Worm (Caenorhabditis elegans) whole organism, dauer: ENCODE results near the gene F22E5.2.
"Not testable (repeated sequence)": the region's sequence is repeated elsewhere in the genome, so short reads cannot be mapped to it uniquely, and the experiment has no call there.

Source experiments
- unc-62 ChIP-seq: sonication (generic microtip); optimal IDR thresholded peaks from 2 replicates; lab custom pipeline; 2017; ENCODE audit warnings: missing biosample characterization, missing genetic modification reagents, missing genetic modification characterization

The F22E5.2 gene

DNA sequence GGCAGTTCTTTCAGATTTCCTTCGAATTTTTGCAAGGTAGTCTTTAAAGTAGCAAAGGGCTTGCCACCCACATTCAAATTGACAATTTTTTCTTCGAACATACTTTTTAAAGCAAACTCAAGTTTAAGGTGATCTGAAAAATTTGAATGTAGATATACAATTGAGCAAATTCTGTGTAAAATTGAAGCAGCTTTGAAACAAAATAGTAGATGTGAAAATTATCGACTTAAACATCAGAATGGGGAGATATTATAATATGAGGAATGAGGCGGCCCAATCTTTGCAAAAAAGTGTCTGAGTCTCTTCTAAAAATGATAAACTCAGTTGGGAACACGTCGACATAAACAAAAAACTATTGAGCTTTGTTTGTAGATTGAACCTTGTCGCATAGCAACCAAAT, 20.7 kb upstream of the F22E5.2 start, which contains the start of gene F22E5.11:
Gene F22E5.11 (minus strand): TSS at position 101 of the 400 bp plus-strand sequence.
- TF ChIP-seq unc-62 (GFP tag; lab: Kevin White, UChicago) = no peak

DNA sequence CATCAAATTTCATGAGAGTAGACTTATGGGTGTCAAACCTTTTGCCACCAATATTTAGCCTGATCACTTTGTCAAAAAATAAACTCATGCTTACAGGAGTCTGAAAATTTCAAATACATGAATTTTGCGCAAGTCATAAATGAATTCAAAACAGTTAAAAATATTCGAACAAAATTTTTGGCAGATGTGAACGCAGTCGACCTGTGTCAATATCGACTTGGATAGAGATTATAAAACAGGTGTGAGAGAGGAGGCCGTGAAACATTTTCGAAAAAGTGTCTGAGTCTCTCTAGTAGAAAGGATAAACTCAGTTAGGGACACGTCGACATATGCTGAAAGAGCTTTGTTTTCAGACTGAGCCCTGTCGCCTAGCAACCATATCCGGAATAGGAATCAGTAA, 18.4 kb upstream of the F22E5.2 start, which contains the start of gene F22E5.12:
Gene F22E5.12 (minus strand): TSS at position 101 of the 400 bp plus-strand sequence.
- TF ChIP-seq unc-62 (GFP tag; lab: Kevin White, UChicago) = not testable (repeated sequence)

DNA sequence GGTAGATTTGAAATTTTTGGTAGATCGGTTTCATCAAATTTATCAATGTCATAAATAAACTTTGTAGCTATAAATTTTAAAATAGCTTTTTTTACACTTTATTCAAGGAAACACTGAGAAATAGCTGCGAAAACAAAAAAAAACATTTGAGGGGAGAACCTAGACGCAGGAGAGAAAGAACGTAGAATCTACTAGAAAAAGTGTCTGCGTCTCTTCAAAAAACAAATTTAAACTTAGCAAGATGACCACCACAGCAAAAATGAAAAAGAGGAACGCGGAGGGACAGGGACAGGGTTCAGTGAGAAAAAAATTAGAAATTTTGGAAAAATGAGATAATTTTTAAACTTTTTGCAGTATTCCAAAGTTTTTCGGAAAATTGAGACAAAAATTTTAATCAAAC, 16.2 kb upstream of the F22E5.2 start:
- TF ChIP-seq unc-62 (GFP tag; lab: Kevin White, UChicago) = no peak

DNA sequence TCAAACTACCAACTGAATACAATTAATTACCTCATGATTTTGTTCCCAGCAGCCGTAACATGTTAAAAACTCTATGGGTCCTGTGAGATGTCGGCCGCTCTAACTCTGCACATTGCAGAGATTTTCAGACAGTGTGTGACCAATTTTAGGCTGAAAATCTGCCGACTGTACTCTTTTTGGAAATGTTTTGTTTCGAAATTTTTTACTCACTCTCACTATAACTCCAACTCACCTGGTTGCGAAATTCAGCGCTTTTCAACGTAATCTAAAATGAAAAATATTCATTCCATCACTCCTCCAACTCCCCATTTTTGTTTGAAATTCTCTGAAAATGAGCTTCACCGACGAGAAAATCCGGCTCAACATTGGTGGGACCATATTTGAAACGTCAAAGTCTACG, 15.6 kb upstream of the F22E5.2 start, which contains the start of the genes F22E5.13 and F22E5.6:
Gene F22E5.13 (minus strand): TSS at position 101 of the 400 bp plus-strand sequence.
Gene F22E5.6 (plus strand): TSS at position 297 of the 400 bp plus-strand sequence.
- TF ChIP-seq unc-62 (GFP tag; lab: Kevin White, UChicago) = no peak

DNA sequence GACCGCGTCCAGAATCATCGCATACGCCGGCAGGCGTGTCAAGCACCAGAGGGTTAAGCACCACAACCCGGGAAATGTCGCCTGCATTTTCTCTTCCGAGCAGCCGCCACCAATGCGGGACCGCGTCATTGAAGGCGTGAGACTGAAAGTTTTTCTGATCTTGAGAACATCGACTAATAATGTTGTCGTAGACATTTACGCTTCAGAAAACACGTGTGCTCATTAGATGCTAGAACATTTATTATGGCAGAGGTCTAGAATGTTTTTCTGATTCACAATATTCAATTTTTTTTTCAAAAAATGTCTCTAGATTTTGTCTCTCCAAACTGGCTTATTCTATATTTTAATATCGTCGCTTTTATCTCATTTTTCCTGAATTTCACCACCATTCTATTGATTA, 8.6 kb upstream of the F22E5.2 start, which contains the start of gene sri-47:
Gene sri-47 (plus strand): TSS at position 301 of the 400 bp plus-strand sequence.
- TF ChIP-seq unc-62 (GFP tag; lab: Kevin White, UChicago) = no peak

DNA sequence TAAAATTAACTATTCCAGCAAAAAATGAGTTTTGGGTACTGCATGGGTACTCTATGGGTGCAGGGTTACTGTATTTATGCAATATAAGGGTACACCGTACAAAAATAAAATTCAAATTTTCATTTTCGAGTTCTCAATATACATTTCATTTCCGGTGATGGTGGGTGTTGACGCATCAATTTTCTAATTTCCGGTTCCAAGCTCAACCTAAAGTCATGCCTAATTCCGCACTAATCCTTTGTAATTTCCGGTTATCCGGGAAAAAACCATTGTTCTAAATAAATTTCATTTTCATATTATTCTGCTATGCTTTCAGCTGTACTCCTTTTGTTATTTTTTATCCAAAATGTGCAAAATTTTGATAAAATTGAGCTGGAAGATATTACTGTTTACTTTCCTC, 5.8 kb upstream of the F22E5.2 start, which contains the start of gene gcy-21:
Gene gcy-21 (plus strand): TSS at position 301 of the 400 bp plus-strand sequence.
- no peak for TF ChIP-seq unc-62 (GFP tag; lab: Kevin White, UChicago)

DNA sequence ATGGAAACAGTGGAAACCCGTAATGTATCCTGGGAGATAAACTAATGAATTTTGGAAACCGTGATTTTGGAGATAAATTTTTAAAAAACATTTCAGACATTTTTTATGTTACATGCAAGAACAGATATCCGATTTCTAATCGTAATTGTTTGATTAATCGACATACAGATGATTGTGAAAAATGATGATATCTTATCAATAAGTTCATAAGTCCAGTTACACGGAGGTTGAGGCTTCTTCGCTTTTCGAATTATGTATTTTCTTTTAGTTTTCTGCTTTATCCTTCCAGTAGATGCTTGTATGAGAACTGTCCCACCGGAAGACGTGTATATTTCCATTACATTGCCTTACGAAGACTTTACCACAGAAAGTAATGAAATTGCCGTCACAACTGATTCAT, 425 bp downstream of the F22E5.2 start, which contains the start of gene F22E5.22:
Gene F22E5.22 (plus strand): TSS at position 301 of the 400 bp plus-strand sequence.
- TF ChIP-seq unc-62 (GFP tag; lab: Kevin White, UChicago) = no peak

DNA sequence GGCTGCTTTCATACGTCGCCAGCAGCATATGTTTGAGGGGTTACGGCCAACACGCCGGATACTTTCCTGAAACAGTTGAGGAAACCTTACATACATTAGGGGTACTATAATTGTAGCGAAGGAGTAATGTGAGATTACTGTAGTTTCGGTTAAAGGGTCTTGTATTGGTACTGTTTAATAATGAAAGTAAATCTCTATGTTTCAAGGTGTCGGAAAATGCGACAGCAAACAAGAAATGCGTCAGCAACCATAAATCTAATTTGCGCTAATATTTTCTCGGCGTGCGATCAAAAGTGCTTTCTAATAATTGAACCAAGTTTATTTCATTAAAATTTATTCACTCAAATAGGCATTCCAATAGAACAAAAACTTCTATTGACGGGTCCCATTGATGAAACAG, 7.1 kb downstream of the F22E5.2 start, which contains the start of gene sri-57:
Gene sri-57 (minus strand): TSS at position 101 of the 400 bp plus-strand sequence.
- not testable (repeated sequence) for TF ChIP-seq unc-62 (GFP tag; lab: Kevin White, UChicago)

DNA sequence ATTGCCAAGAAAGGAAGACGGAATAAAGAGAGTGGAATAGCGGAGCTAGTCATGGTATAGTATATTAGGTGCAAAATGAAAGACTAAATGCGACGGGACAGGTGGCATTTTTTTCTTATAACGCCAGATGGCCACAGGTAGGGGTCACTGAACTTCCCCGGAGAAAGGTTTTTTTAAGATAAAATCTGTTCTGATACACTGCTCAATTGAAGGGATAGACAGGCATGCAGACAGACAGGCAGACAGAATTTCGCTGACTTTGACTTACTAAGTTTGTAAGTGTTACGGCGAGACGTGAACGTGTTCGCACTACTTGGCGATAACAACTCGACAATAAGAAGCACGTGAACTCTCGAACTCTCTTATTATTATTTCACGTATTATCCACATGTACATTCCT, 8.4 kb downstream of the F22E5.2 start, which contains the start of the genes F22E5.20 and F22E5.1:
Gene F22E5.20 (minus strand): TSS at position 101 of the 400 bp plus-strand sequence.
Gene F22E5.1 (plus strand): TSS at position 242 of the 400 bp plus-strand sequence.
- not testable (repeated sequence) for TF ChIP-seq unc-62 (GFP tag; lab: Kevin White, UChicago)

DNA sequence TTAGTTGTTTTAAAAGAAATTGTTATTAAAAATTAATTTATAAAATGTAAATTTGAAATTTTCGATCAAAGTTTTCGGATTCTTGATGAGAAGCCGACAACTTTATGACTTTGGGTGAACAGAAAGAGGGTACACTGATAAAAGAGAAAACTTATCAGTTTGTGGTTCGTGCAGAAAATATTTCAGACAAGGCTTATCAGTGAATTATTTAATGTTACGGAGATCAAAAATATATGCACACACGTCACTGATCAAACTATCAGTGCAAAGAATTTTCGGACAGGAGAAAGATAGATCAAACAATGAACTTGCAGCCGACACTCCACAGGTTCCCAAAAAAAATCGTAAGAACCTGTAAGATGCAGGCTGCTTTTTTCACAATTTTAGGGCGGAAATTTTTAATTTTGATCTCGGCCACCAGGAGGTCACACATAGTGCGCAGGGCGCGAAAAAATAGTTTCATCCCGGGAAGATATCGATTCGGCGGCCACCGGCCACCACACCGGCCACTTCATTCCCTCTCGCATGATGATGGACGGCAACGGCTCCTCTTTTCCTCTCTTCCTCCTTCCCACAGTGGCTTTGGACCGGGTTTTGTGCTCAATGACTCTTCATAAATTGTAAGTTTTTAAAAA, 12.5 kb downstream of the F22E5.2 start, which contains the start of gene F22E5.17:
Gene F22E5.17 (plus strand): TSS at position 508 of the 635 bp plus-strand sequence.
- no peak for TF ChIP-seq unc-62 (GFP tag; lab: Kevin White, UChicago)

DNA sequence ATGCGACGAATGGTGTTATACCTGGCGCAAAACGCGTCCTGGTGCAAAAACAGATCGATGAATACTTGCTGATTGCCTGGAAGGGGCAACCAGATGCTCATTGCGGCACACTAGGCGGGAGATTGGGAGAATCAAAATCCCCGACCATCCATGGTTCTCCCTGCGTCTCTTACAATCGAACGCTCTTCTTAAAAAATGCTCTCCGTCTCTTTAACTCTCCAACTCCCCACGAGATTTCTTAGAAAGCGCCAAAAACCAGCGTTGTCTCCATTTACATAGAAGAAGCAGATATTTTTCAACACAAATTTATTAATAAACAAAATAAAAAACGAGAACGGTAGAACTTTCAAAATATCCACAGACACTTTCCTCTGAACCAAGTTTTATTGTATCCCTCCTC, 15.9 kb downstream of the F22E5.2 start, which contains the start of gene F34D6.1:
Gene F34D6.1 (minus strand): TSS at position 101 of the 400 bp plus-strand sequence.
- TF ChIP-seq unc-62 (GFP tag; lab: Kevin White, UChicago) = no peak

DNA sequence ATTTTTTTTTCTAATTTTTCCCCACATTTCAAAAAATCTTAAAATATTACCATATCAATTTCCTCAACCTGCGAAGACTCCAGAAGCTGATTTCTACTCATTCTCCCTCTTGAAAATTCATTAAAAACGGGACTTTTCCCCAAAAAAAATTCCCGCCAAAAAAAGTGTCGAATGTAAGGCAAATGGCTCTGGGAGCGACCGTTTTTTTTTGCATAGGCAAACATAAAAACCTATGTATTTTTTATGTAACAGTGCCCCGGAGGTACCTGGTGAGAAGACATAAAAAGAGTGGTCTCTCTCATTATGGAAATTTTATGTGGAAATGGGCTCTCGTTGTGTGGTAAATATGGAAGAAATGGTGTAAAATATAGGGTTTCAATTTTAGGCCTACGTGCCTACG, 19.0 kb downstream of the F22E5.2 start, which contains the start of gene ceh-87:
Gene ceh-87 (minus strand): TSS at position 101 of the 400 bp plus-strand sequence.
- no peak for TF ChIP-seq unc-62 (GFP tag; lab: Kevin White, UChicago)

DNA sequence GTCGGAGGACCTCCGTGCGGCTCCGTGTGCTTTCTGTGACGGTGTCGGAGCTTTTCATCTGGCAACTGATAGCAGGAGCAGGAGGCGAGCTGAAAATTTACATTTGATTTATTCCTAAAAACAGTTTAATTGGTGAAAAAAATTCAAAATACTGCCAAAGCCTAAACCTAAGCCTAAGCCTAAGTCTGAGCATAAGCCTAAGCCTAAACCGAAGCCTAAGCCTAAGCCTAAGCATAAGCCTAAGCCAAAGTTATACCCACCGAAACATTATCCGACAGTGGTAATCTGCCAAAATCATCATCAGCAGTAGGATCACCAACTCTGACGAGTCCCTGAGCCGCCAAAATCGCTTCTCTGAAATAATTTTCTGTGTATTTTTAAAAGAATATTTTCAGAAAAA, 19.6 kb downstream of the F22E5.2 start:
- no peak for TF ChIP-seq unc-62 (GFP tag; lab: Kevin White, UChicago)

DNA sequence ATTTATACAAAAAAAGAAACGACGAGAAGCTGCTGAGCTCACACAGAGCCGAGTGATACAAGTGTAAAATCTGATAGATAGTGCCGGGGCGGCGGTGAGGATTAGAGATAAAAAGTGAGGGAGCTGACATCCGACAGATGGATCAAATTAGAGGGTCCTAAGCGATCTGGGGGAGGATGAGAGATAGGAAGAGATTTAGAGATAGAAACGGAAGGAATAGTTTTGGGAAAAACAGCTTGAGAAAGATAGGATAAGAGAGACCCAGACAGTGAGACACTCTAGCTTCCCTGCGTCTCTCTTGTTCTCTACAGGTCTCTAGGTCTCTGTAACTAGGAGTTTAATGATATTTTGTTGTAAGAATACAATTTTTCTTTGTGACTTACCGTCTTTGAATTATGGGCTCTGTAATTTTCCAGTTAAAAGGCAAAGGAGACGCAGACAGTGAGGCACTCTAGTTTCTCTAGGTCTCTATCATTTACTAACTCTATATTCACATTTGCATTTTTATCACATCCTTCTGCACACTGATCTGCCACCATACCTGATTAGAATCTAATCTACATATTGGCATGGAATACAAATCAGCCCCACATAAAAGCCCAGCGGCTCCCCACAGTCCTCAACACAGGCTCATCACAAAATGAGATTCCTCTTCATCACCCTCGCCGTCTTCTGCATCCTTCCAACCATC, 21.9 kb downstream of the F22E5.2 start, which contains the start of the genes sup-9 and nspf-1:
Gene sup-9 (minus strand): TSS at position 43 of the 691 bp plus-strand sequence.
Gene nspf-1 (plus strand): TSS at position 641 of the 691 bp plus-strand sequence.
- TF ChIP-seq unc-62 (GFP tag; lab: Kevin White, UChicago) = no peak

DNA sequence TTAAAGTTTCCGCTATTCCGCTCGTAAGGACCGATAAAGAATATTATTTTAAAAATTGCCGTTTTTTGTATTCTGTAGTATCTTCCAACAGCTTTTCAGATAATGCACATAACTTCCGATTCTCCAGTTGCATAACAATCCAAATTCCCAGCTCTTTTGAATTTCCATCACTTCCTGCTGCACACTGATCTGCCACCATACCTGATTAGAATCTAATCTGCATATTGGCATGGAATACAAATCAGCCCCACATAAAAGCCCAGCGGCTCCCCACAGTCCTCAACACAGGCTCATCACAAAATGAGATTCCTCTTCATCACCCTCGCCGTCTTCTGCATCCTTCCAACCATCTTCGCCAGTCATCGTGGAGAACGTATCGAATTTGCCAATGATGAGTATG, 23.4 kb downstream of the F22E5.2 start, which contains the start of gene nspf-2:
Gene nspf-2 (plus strand): TSS at position 301 of the 400 bp plus-strand sequence.
- not testable (repeated sequence) for TF ChIP-seq unc-62 (GFP tag; lab: Kevin White, UChicago)
